Fruit fly (Drosophila melanogaster) whole organism, embryonic: ENCODE results near the gene Etl1.

ENCODE experiments used
- C15 ChIP-seq: fragments of 200-800 bp; sonication (Bioruptor generic); IDR thresholded peaks from 3 replicates; pipeline ENCODE4 v1.3.6; 2022; ENCODE audit warnings: missing biosample characterization, missing genetic modification characterization
- CG10209 ChIP-seq: fragments of 200-800 bp; sonication (Bioruptor generic); optimal IDR thresholded peaks from 3 replicates; lab custom pipeline; 2017; ENCODE audit warnings: missing biosample characterization, mild to moderate bottlenecking, missing genetic modification characterization, missing genetic modification reagents
- CG10565 ChIP-seq: fragments of 200-800 bp; sonication (Bioruptor generic); optimal IDR thresholded peaks from 3 replicates; lab custom pipeline; 2016; ENCODE audit warnings: missing biosample characterization, mild to moderate bottlenecking, missing genetic modification characterization
- CG10979 ChIP-seq: fragments of 200-800 bp; sonication (Bioruptor generic); optimal IDR thresholded peaks from 2 replicates; lab custom pipeline; 2018; ENCODE audit warnings: missing biosample characterization, mild to moderate bottlenecking, missing genetic modification characterization, moderate library complexity
- CG1602 ChIP-seq: fragments of 200-800 bp; sonication (Bioruptor generic); optimal IDR thresholded peaks from 3 replicates; lab custom pipeline; 2016; ENCODE audit warnings: missing biosample characterization, missing genetic modification characterization
- CG1647 ChIP-seq: fragments of 200-800 bp; sonication (Bioruptor generic); optimal IDR thresholded peaks from 3 replicates; lab custom pipeline; 2016; ENCODE audit warnings: missing biosample characterization, missing genetic modification characterization
- CG18599 ChIP-seq: fragments of 200-800 bp; sonication (Bioruptor generic); optimal IDR thresholded peaks from 3 replicates; lab custom pipeline; 2017; ENCODE audit warnings: missing biosample characterization, missing genetic modification characterization, mild to moderate bottlenecking, moderate library complexity, missing genetic modification reagents
- CG18764 ChIP-seq: fragments of 200-800 bp; sonication (Bioruptor generic); optimal IDR thresholded peaks from 3 replicates; lab custom pipeline; 2016; ENCODE audit warnings: missing biosample characterization, missing genetic modification characterization
- CG30403 ChIP-seq: fragments of 200-800 bp; sonication (Bioruptor generic); optimal IDR thresholded peaks from 3 replicates; lab custom pipeline; 2016; ENCODE audit warnings: missing biosample characterization, missing genetic modification characterization
- CG34422 ChIP-seq: fragments of 200-800 bp; sonication (Bioruptor generic); IDR thresholded peaks from 3 replicates; pipeline ENCODE4 v1.3.6; 2022; ENCODE audit warnings: missing biosample characterization, missing genetic modification characterization
- CG4282 ChIP-seq: fragments of 200-800 bp; sonication (Bioruptor generic); optimal IDR thresholded peaks from 2 replicates; lab custom pipeline; 2016; ENCODE audit warnings: missing biosample characterization, missing genetic modification characterization
- CG4360 ChIP-seq: fragments of 200-800 bp; sonication (Bioruptor generic); IDR thresholded peaks from 2 replicates; pipeline ENCODE4 v1.3.6; 2022; ENCODE audit warnings: missing biosample characterization, missing genetic modification characterization
- CG6813 ChIP-seq: fragments of 200-800 bp; sonication (Bioruptor generic); optimal IDR thresholded peaks from 2 replicates; lab custom pipeline; 2017; ENCODE audit warnings: missing biosample characterization, missing genetic modification characterization, mild to moderate bottlenecking, moderate library complexity, missing genetic modification reagents
- CG7271 ChIP-seq: fragments of 200-800 bp; sonication (Bioruptor generic); optimal IDR thresholded peaks from 2 replicates; lab custom pipeline; 2018; ENCODE audit warnings: missing biosample characterization, mild to moderate bottlenecking, missing genetic modification characterization, moderate library complexity
- CG7786 ChIP-seq: fragments of 200-800 bp; sonication (Bioruptor generic); optimal IDR thresholded peaks from 2 replicates; lab custom pipeline; 2016; ENCODE audit warnings: missing biosample characterization, missing genetic modification characterization
- CG7963 ChIP-seq: fragments of 200-800 bp; sonication (Bioruptor generic); IDR thresholded peaks from 3 replicates; pipeline ENCODE4 v1.3.6; 2022; ENCODE audit warnings: missing biosample characterization, missing genetic modification characterization; ENCODE audit not compliant: partially characterized antibody
- Camta ChIP-seq: fragments of 200-800 bp; sonication (Bioruptor generic); optimal IDR thresholded peaks from 2 replicates; lab custom pipeline; 2016; ENCODE audit warnings: missing biosample characterization, missing genetic modification characterization
- CoRest ChIP-seq: fragments of 200-800 bp; sonication (Bioruptor generic); optimal IDR thresholded peaks from 3 replicates; lab custom pipeline; 2018; ENCODE audit warnings: missing biosample characterization, mild to moderate bottlenecking, missing genetic modification characterization, moderate library complexity
- Dfd ChIP-seq, 2 experiments: fragments of >200 bp; optimal IDR thresholded peaks; 2 replicates each; lab custom pipeline; 2017; ENCODE audit warnings: missing biosample characterization in 2 of 2, missing genetic modification characterization in 2 of 2
- Hr51 ChIP-seq, 2 experiments: fragments of 200-800 bp; sonication (Bioruptor generic); optimal IDR thresholded peaks; 2 replicates in 1 of 2; 3 replicates in 1 of 2; lab custom pipeline; 2016 to 2018; ENCODE audit warnings: missing biosample characterization in 2 of 2, missing genetic modification characterization in 2 of 2, mild to moderate bottlenecking in 1 of 2, moderate library complexity in 1 of 2
- NC2α ChIP-seq: fragments of 200-800 bp; sonication (Bioruptor generic); optimal IDR thresholded peaks from 2 replicates; lab custom pipeline; 2016; ENCODE audit warnings: missing biosample characterization, missing genetic modification characterization
- Neu2 ChIP-seq: fragments of 200-800 bp; sonication (Bioruptor generic); optimal IDR thresholded peaks from 3 replicates; lab custom pipeline; 2016; ENCODE audit warnings: missing biosample characterization, missing genetic modification characterization, borderline replicate concordance
- Nf-YA ChIP-seq: fragments of 200-800 bp; sonication (Bioruptor generic); IDR thresholded peaks from 2 replicates; pipeline ENCODE4 v1.3.6; 2022; ENCODE audit warnings: missing biosample characterization, missing genetic modification characterization
- Rfx ChIP-seq: fragments of 200-800 bp; sonication (Bioruptor generic); IDR thresholded peaks from 2 replicates; pipeline ENCODE4 v1.3.6; 2022; ENCODE audit warnings: missing biosample characterization, missing genetic modification characterization
- Xrp1 ChIP-seq: fragments of 200-800 bp; sonication (Bioruptor generic); IDR thresholded peaks from 2 replicates; pipeline ENCODE4 v1.3.6; 2022; ENCODE audit warnings: missing biosample characterization, missing genetic modification characterization
- bsh ChIP-seq, 2 experiments: fragments of 200-800 bp; sonication (Bioruptor generic); optimal IDR thresholded peaks; 2 replicates each; lab custom pipeline; 2017 to 2018; ENCODE audit warnings: mild to moderate bottlenecking in 2 of 2, missing biosample characterization in 2 of 2, missing genetic modification characterization in 2 of 2, moderate library complexity in 1 of 2
- cas ChIP-seq: fragments of 200-800 bp; sonication (Bioruptor generic); IDR thresholded peaks from 2 replicates; pipeline ENCODE4 v1.3.6; 2022; ENCODE audit warnings: missing biosample characterization, missing genetic modification characterization
- chinmo ChIP-seq: fragments of 200-800 bp; sonication (Bioruptor generic); IDR thresholded peaks from 4 replicates; pipeline ENCODE4 v1.3.6; 2022; ENCODE audit warnings: missing biosample characterization, missing genetic modification characterization; ENCODE audit not compliant: partially characterized antibody
- chm ChIP-seq: fragments of 200-800 bp; sonication (Bioruptor generic); IDR thresholded peaks from 2 replicates; pipeline ENCODE4 v1.3.6; 2022; ENCODE audit warnings: missing biosample characterization, missing genetic modification characterization
- danr ChIP-seq: fragments of 200-800 bp; sonication (Bioruptor generic); IDR thresholded peaks from 2 replicates; pipeline ENCODE4 v1.3.6; 2022; ENCODE audit warnings: missing biosample characterization, missing genetic modification characterization
- disco-r ChIP-seq: fragments of 200-800 bp; sonication (Bioruptor generic); optimal IDR thresholded peaks from 2 replicates; lab custom pipeline; 2016; ENCODE audit warnings: missing biosample characterization, missing genetic modification characterization
- dm ChIP-seq: fragments of 200-800 bp; sonication (Bioruptor generic); optimal IDR thresholded peaks from 3 replicates; lab custom pipeline; 2016; ENCODE audit warnings: missing biosample characterization, missing genetic modification characterization
- esg ChIP-seq: fragments of 200-800 bp; sonication (Bioruptor generic); conservative IDR thresholded peaks from 2 replicates; pipeline ENCODE4 v1.3.6; 2022; ENCODE audit warnings: missing biosample characterization, missing genetic modification characterization
- hbn ChIP-seq: fragments of 200-800 bp; sonication (Bioruptor generic); IDR thresholded peaks from 2 replicates; pipeline ENCODE4 v1.3.6; 2022; ENCODE audit warnings: missing biosample characterization, missing genetic modification characterization; ENCODE audit not compliant: partially characterized antibody
- hkb ChIP-seq, 2 experiments: fragments of 200-800 bp in 1 of 2; fragments of >200 bp in 1 of 2; sonication (Bioruptor generic) in 1 of 2; IDR thresholded peaks in 1 of 2; optimal IDR thresholded peaks in 1 of 2; 2 replicates each; pipeline versions ENCODE4 v1.3.6 to Lab custom; 2017 to 2022; ENCODE audit warnings: missing biosample characterization in 1 of 2, missing genetic modification characterization in 1 of 2
- jing ChIP-seq: fragments of 200-800 bp; sonication (Bioruptor generic); optimal IDR thresholded peaks from 2 replicates; lab custom pipeline; 2018; ENCODE audit warnings: missing biosample characterization, mild to moderate bottlenecking, missing genetic modification characterization
- lov ChIP-seq, 2 experiments: fragments of 200-800 bp in 1 of 2; fragments of >200 bp in 1 of 2; sonication (Bioruptor generic) in 1 of 2; IDR thresholded peaks in 1 of 2; optimal IDR thresholded peaks in 1 of 2; 2 replicates in 1 of 2; 3 replicates in 1 of 2; pipeline versions ENCODE4 v1.3.6 to Lab custom; 2017 to 2022; ENCODE audit warnings: missing biosample characterization in 1 of 2, missing genetic modification characterization in 1 of 2
- luna ChIP-seq: fragments of 200-800 bp; sonication (Bioruptor generic); optimal IDR thresholded peaks from 2 replicates; lab custom pipeline; 2016; ENCODE audit warnings: missing biosample characterization, missing genetic modification characterization
- org-1 ChIP-seq: fragments of 200-800 bp; sonication (Bioruptor generic); optimal IDR thresholded peaks from 2 replicates; lab custom pipeline; 2017; ENCODE audit warnings: missing biosample characterization, missing genetic modification characterization
- otp ChIP-seq: fragments of 200-800 bp; sonication (Bioruptor generic); IDR thresholded peaks from 3 replicates; pipeline ENCODE4, ENCODE4 v1.3.6; 2022; ENCODE audit warnings: missing biosample characterization, missing genetic modification characterization
- phol ChIP-seq: fragments of 200-800 bp; sonication (Bioruptor generic); optimal IDR thresholded peaks from 3 replicates; lab custom pipeline; 2018; ENCODE audit warnings: missing biosample characterization, mild to moderate bottlenecking, missing genetic modification characterization, moderate library complexity
- rib ChIP-seq: fragments of 200-800 bp; sonication (Bioruptor generic); IDR thresholded peaks from 2 replicates; pipeline ENCODE4 v1.3.6; 2022; ENCODE audit warnings: missing biosample characterization, missing genetic modification characterization
- slp2 ChIP-seq: fragments of 200-800 bp; sonication (Bioruptor generic); optimal IDR thresholded peaks from 2 replicates; lab custom pipeline; 2016; ENCODE audit warnings: missing biosample characterization, missing genetic modification characterization
- sob ChIP-seq: fragments of 200-800 bp; sonication (Bioruptor generic); IDR thresholded peaks from 2 replicates; pipeline ENCODE4 v1.3.6; 2022; ENCODE audit warnings: missing biosample characterization, missing genetic modification characterization
- tap ChIP-seq: fragments of 200-800 bp; optimal IDR thresholded peaks from 3 replicates; lab custom pipeline; 2019; ENCODE audit warnings: missing biosample characterization, mild to moderate bottlenecking, missing genetic modification characterization, moderate library complexity
- tgo ChIP-seq: fragments of 200-800 bp; sonication (Bioruptor generic); IDR thresholded peaks from 3 replicates; pipeline ENCODE4 v1.3.6; 2022; ENCODE audit warnings: missing biosample characterization, missing genetic modification characterization
- tup ChIP-seq: fragments of 200-800 bp; sonication (Bioruptor generic); optimal IDR thresholded peaks from 2 replicates; lab custom pipeline; 2016; ENCODE audit warnings: missing biosample characterization, mild to moderate bottlenecking, missing genetic modification characterization, moderate library complexity
- unc-4 ChIP-seq: fragments of 200-800 bp; sonication (Bioruptor generic); IDR thresholded peaks from 2 replicates; pipeline ENCODE4 v1.3.6; 2022; ENCODE audit warnings: missing biosample characterization, missing genetic modification characterization; ENCODE audit not compliant: partially characterized antibody
- vfl ChIP-seq: fragments of 200-800 bp; sonication (Bioruptor generic); optimal IDR thresholded peaks from 2 replicates; lab custom pipeline; 2016; ENCODE audit warnings: missing biosample characterization, missing genetic modification characterization

The Etl1 gene

DNA sequence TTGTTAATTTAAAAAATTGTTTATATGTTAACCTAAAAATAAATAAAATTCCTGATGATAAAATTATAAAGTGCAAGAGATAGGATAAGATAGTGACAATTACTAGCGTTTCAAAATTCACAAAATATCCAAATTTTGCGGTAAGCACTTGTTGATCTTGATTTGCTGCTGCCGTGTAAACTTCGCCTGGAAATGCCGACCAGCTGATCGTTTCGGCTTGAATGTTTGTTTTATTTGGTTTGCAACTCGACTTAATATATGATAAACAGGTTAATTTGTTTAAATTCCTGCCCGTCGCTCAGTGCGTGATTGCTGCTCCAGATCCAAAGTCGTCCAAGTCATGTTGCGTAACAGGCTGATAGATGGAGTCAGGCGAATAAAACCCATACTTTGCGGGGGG is 9.0 kb upstream of the Etl1 start, which contains the start of gene CG4592 (continued):
- TF ChIP-seq lov (optimal IDR thresholded peaks at IDR 0.05; lab: Kevin White, UChicago) (no peak), lov (GFP tag; IDR thresholded peaks at IDR 0.05; lab: Robert Waterston, UW) (0 out of 3 replicates have a peak, but pooled peaks have one; percentile 27), CG1647 (GFP tag; lab: Kevin White, UChicago) (no peak), chm (peak; percentile 90), otp (GFP tag; lab: Robert Waterston, UW) (peak; percentile 67; the same call in 1 of the 3 replicates), CG34422 (GFP tag; lab: Robert Waterston, UW) (peak; percentile 11; the same call in 1 of the 3 replicates), CG10565 (GFP tag; lab: Kevin White, UChicago) (no peak), Rfx (GFP tag; lab: Robert Waterston, UW) (peak; percentile 83), CG10979 (tag; lab: Kevin White, UChicago) (peak; percentile 73), tup (GFP tag; lab: Kevin White, UChicago) (no peak), luna (no peak), tgo (peak; percentile 63), Hr51 (GFP tag; optimal IDR thresholded peaks at IDR 0.05; lab: Kevin White, UChicago) (no peak), Neu2 (GFP tag; lab: Kevin White, UChicago) (no peak), CG4360 (no peak), danr (GFP tag; lab: Robert Waterston, UW) (peak; percentile 11; the same call in 1 of the 2 replicates), tap (no peak), unc-4 (GFP tag; lab: Robert Waterston, UW) (0 out of 2 replicates have a peak, but pooled peaks have one; percentile 15), C15 (GFP tag; lab: Robert Waterston, UW) (no peak), sob (GFP tag; lab: Robert Waterston, UW) (peak; percentile 65; the same call in 1 of the 2 replicates), Dfd (GFP tag; optimal IDR thresholded peaks at IDR 0.05; lab: Kevin White, UChicago) (no peak), CG1602 (peak; percentile 8), cas (GFP tag; lab: Robert Waterston, UW) (0 out of 2 replicates have a peak, but pooled peaks have one; percentile 37), bsh (GFP tag; optimal IDR thresholded peaks at IDR 0.05; lab: Kevin White, UChicago) (peak in 1 of 2 experiments; percentile 70), hkb (optimal IDR thresholded peaks at IDR 0.05; lab: Kevin White, UChicago) (no peak), hkb (GFP tag; IDR thresholded peaks at IDR 0.05; lab: Robert Waterston, UW) (peak; percentile 84), CG30403 (GFP tag; lab: Kevin White, UChicago) (peak; percentile 71), disco-r (GFP tag; lab: Kevin White, UChicago) (no peak), CG18764 (GFP tag; lab: Kevin White, UChicago) (no peak), vfl (GFP tag; lab: Kevin White, UChicago) (peak; percentile 60), phol (tag; lab: Kevin White, UChicago) (peak; percentile 71), esg (GFP tag; lab: Robert Waterston, UW) (no peak), CG6813 (GFP tag; lab: Kevin White, UChicago) (peak; percentile 17), CG4282 (GFP tag; lab: Kevin White, UChicago) (no peak), slp2 (GFP tag; lab: Kevin White, UChicago) (no peak), CG10209 (peak; percentile 58), Camta (GFP tag; lab: Kevin White, UChicago) (peak; percentile 37), jing (GFP tag; lab: Kevin White, UChicago) (no peak), CG7963 (no peak), CG18599 (peak; percentile 58), Nf-YA (GFP tag; lab: Robert Waterston, UW) (no peak), CG7271 (tag; lab: Kevin White, UChicago) (no peak), CoRest (tag; lab: Kevin White, UChicago) (peak; percentile 64), CG7786 (no peak), dm (GFP tag; lab: Kevin White, UChicago) (no peak), org-1 (GFP tag; lab: Kevin White, UChicago) (no peak), hbn (GFP tag; lab: Robert Waterston, UW) (no peak), NC2α (GFP tag; lab: Kevin White, UChicago) (no peak), chinmo (GFP tag; lab: Robert Waterston, UW) (no peak), Xrp1 (GFP tag; lab: Robert Waterston, UW) (peak; percentile 69), rib (no peak)
